Worm (Caenorhabditis elegans): ENCODE data around the gene clec-197.
A peak's percentile ranks its signal among the peaks of the same experiment; 100 is the strongest.

The clec-197 gene

ce11 chrIV:17316398-17316797, 30.1 kb downstream of the clec-197 start, which contains the start of gene C49C3.20:
C49C3.20 (minus strand) TSS chrIV:17316498.
- no peak for TF ChIP-seq F26F4.8 (GFP tag; conservative IDR thresholded peaks at IDR 0.05)
- no peak for TF ChIP-seq ztf-7 (tag; optimal IDR thresholded peaks at IDR 0.05)
- no peak for TF ChIP-seq lin-1 (GFP tag; IDR thresholded peaks at IDR 0.05)
- no peak for TF ChIP-seq pha-4 (GFP tag; IDR thresholded peaks at IDR 0.05)
- no peak for TF ChIP-seq pha-4 (tag; optimal IDR thresholded peaks at IDR 0.05)
- TF ChIP-seq dmd-6 (GFP tag; IDR thresholded peaks at IDR 0.05) = no peak
- TF ChIP-seq aha-1 (tag) = peak; percentile 60
- no peak for TF ChIP-seq nhr-111 (GFP tag; optimal IDR thresholded peaks at IDR 0.05)
- no peak for TF ChIP-seq daf-12 (tag; optimal IDR thresholded peaks at IDR 0.05)
- no peak for TF ChIP-seq pqm-1 (tag; optimal IDR thresholded peaks at IDR 0.05)

- TF ChIP-seq rbr-2 (tag; optimal IDR thresholded peaks at IDR 0.05) (no peak), nhr-102 (tag; optimal IDR thresholded peaks at IDR 0.05) (no peak), spr-3 (GFP tag; optimal IDR thresholded peaks at IDR 0.05) (no peak), nhr-76 (tag; optimal IDR thresholded peaks at IDR 0.05) (no peak), dve-1 (tag; optimal IDR thresholded peaks at IDR 0.05; ENCODE audit: insufficient read depth) (no peak), Y105C5A.15 (GFP tag; IDR thresholded peaks at IDR 0.05) (no peak), snpc-4 (tag; optimal IDR thresholded peaks at IDR 0.05) (no peak), unc-62 (GFP tag; optimal IDR thresholded peaks at IDR 0.05 in 1 of 2) (peak in 1 of 2 experiments; percentile 15), unc-62 (tag; optimal IDR thresholded peaks at IDR 0.05) (no peak)
These were observed 34.7 kb downstream of the clec-197 start, which contains the start of gene snf-9 for ce11 chrIV:17311842-17312241. snf-9 (plus strand) TSS chrIV:17312142.

ce11 chrIV:17308211-17308610, 38.3 kb downstream of the clec-197 start, which contains the start of gene T28F3.9:
T28F3.9 (plus strand) TSS chrIV:17308511.
- no peak for TF ChIP-seq aly-2 (tag; optimal IDR thresholded peaks at IDR 0.05)
- TF ChIP-seq zag-1 (tag; optimal IDR thresholded peaks at IDR 0.05) = no peak
- TF ChIP-seq F26F4.8 (GFP tag; conservative IDR thresholded peaks at IDR 0.05) = no peak
- no peak for TF ChIP-seq unc-39 (tag; optimal IDR thresholded peaks at IDR 0.05)
- no peak for TF ChIP-seq Y75B8A.6 (GFP tag; IDR thresholded peaks at IDR 0.05)
- TF ChIP-seq daf-12 (tag; optimal IDR thresholded peaks at IDR 0.05) = no peak
- no peak for TF ChIP-seq gei-8 (GFP tag; optimal IDR thresholded peaks at IDR 0.05)
- no peak for TF ChIP-seq pha-4 (GFP tag; IDR thresholded peaks at IDR 0.05)
- no peak for TF ChIP-seq pha-4 (tag; optimal IDR thresholded peaks at IDR 0.05)
- no peak for TF ChIP-seq ceh-28 (tag; optimal IDR thresholded peaks at IDR 0.05)
- TF ChIP-seq nhr-10 (tag; optimal IDR thresholded peaks at IDR 0.05) = no peak
- no peak for TF ChIP-seq ztf-11 (tag; optimal IDR thresholded peaks at IDR 0.05)

- peak; percentile 82 for TF ChIP-seq php-3 (GFP tag; IDR thresholded peaks at IDR 0.05)
These were observed 39.3 kb downstream of the clec-197 start, which contains the start of gene T28F3.8 for ce11 chrIV:17307223-17307622. T28F3.8 (minus strand) TSS chrIV:17307323.

- TF ChIP-seq nhr-28 (tag; optimal IDR thresholded peaks at IDR 0.05) = no peak
- no peak for TF ChIP-seq nhr-25 (tag; optimal IDR thresholded peaks at IDR 0.05; ENCODE audit: borderline replicate concordance, insufficient read depth)
- no peak for TF ChIP-seq mdl-1 (tag; optimal IDR thresholded peaks at IDR 0.05)
- no peak for TF ChIP-seq dmd-9 (GFP tag; IDR thresholded peaks at IDR 0.05)
- peak in 1 of 2 experiments; percentile 72 for TF ChIP-seq unc-62 (GFP tag; optimal IDR thresholded peaks at IDR 0.05 in 1 of 2)
- no peak for TF ChIP-seq unc-62 (tag; optimal IDR thresholded peaks at IDR 0.05)
- TF ChIP-seq egl-27 (tag; optimal IDR thresholded peaks at IDR 0.05) = no peak
- TF ChIP-seq ZK546.5 (tag; optimal IDR thresholded peaks at IDR 0.05) = no peak
These were observed 44.6 kb downstream of the clec-197 start, which contains the start of gene ifta-2 for ce11 chrIV:17301933-17302332. ifta-2 (minus strand) TSS chrIV:17302033.
